Fruit fly (Drosophila melanogaster) whole organism, pupa: ENCODE data around the gene NaPi-III.

Experiments
- CG10348 ChIP-seq: fragments of 200-800 bp; sonication (Bioruptor generic); IDR thresholded peaks from 2 replicates; pipeline ENCODE4 v1.3.6; 2022; ENCODE audit warnings: missing biosample characterization, missing genetic modification characterization
- CG12605 ChIP-seq: fragments of 200-800 bp; sonication (Bioruptor generic); IDR thresholded peaks from 2 replicates; pipeline ENCODE4 v1.3.6; 2022; ENCODE audit warnings: missing biosample characterization, missing genetic modification characterization
- CG13204 ChIP-seq: fragments of 200-800 bp; sonication (Bioruptor generic); optimal IDR thresholded peaks from 2 replicates; lab custom pipeline; 2018; ENCODE audit warnings: missing biosample characterization, mild to moderate bottlenecking, missing genetic modification characterization, moderate library complexity
- CG14655 ChIP-seq: fragments of 200-800 bp; sonication (Bioruptor generic); optimal IDR thresholded peaks from 3 replicates; lab custom pipeline; 2017; ENCODE audit warnings: mild to moderate bottlenecking, missing biosample characterization, missing genetic modification reagents, missing genetic modification characterization
- CG15710 ChIP-seq: fragments of 200-800 bp; sonication (Bioruptor generic); optimal IDR thresholded peaks from 2 replicates; lab custom pipeline; 2018; ENCODE audit warnings: missing biosample characterization, mild to moderate bottlenecking, missing genetic modification characterization, moderate library complexity
- CG17806 ChIP-seq: fragments of 200-800 bp; sonication (Bioruptor generic); optimal IDR thresholded peaks from 2 replicates; lab custom pipeline; 2018; ENCODE audit warnings: missing biosample characterization, mild to moderate bottlenecking, missing genetic modification characterization, moderate library complexity
- CG32121 ChIP-seq: fragments of 200-800 bp; sonication (Bioruptor generic); IDR thresholded peaks from 2 replicates; pipeline ENCODE4 v1.3.6; 2022; ENCODE audit warnings: missing biosample characterization, missing genetic modification characterization
- CG34367 ChIP-seq: fragments of 200-800 bp; sonication (Bioruptor generic); optimal IDR thresholded peaks from 2 replicates; lab custom pipeline; 2018; ENCODE audit warnings: missing biosample characterization, mild to moderate bottlenecking, missing genetic modification characterization
- CG4496 ChIP-seq: fragments of 200-800 bp; sonication (Bioruptor generic); IDR thresholded peaks from 3 replicates; pipeline ENCODE4 v1.3.6; 2022; ENCODE audit warnings: missing biosample characterization, missing genetic modification characterization
- CG8159 ChIP-seq: fragments of 200-800 bp; sonication (Bioruptor generic); optimal IDR thresholded peaks from 3 replicates; lab custom pipeline; 2018; ENCODE audit warnings: missing biosample characterization, mild to moderate bottlenecking, missing genetic modification characterization, moderate library complexity
- CG8301 ChIP-seq: fragments of 200-800 bp; sonication (Bioruptor generic); optimal IDR thresholded peaks from 2 replicates; lab custom pipeline; 2018; ENCODE audit warnings: missing biosample characterization, mild to moderate bottlenecking, missing genetic modification characterization
- CG9948 ChIP-seq: fragments of 200-800 bp; sonication (Bioruptor generic); optimal IDR thresholded peaks from 2 replicates; lab custom pipeline; 2018; ENCODE audit warnings: missing biosample characterization, mild to moderate bottlenecking, missing genetic modification characterization, moderate library complexity
- D1 ChIP-seq: fragments of 200-800 bp; sonication (Bioruptor generic); optimal IDR thresholded peaks from 2 replicates; lab custom pipeline; 2018; ENCODE audit warnings: missing biosample characterization, mild to moderate bottlenecking, missing genetic modification characterization, moderate library complexity
- EcR ChIP-seq: fragments of 200-800 bp; sonication (Bioruptor generic); optimal IDR thresholded peaks from 3 replicates; lab custom pipeline; 2019; ENCODE audit warnings: missing biosample characterization, missing genetic modification characterization, mild to moderate bottlenecking, moderate library complexity, missing genetic modification reagents
- Ets98B ChIP-seq: fragments of 200-800 bp; sonication (Bioruptor generic); IDR thresholded peaks from 2 replicates; pipeline ENCODE4 v1.3.6; 2022; ENCODE audit warnings: missing biosample characterization, missing genetic modification characterization
- Pif1A ChIP-seq: fragments of 200-800 bp; sonication (Bioruptor generic); optimal IDR thresholded peaks from 3 replicates; lab custom pipeline; 2016; ENCODE audit warnings: missing biosample characterization, missing genetic modification characterization
- Pif1B ChIP-seq: fragments of 200-800 bp; sonication (Bioruptor generic); optimal IDR thresholded peaks from 3 replicates; lab custom pipeline; 2016; ENCODE audit warnings: missing biosample characterization, missing genetic modification characterization
- Snoo ChIP-seq: fragments of 200-800 bp; sonication (Bioruptor generic); optimal IDR thresholded peaks from 3 replicates; lab custom pipeline; 2017; ENCODE audit warnings: missing biosample characterization, mild to moderate bottlenecking, missing genetic modification characterization, inconsistent platforms
- fd96Ca ChIP-seq: fragments of 200-800 bp; sonication (Bioruptor generic); IDR thresholded peaks from 3 replicates; pipeline ENCODE4 v1.3.6; 2022; ENCODE audit warnings: missing biosample characterization, missing genetic modification characterization
- gl ChIP-seq: fragments of 200-800 bp; sonication (Bioruptor generic); optimal IDR thresholded peaks from 2 replicates; lab custom pipeline; 2018; ENCODE audit warnings: missing biosample characterization, mild to moderate bottlenecking, missing genetic modification characterization
- rn ChIP-seq: fragments of 200-800 bp; sonication (Bioruptor generic); IDR thresholded peaks from 2 replicates; pipeline ENCODE4 v1.3.6; 2022; ENCODE audit warnings: missing biosample characterization, missing genetic modification characterization

The NaPi-III gene

DNA sequence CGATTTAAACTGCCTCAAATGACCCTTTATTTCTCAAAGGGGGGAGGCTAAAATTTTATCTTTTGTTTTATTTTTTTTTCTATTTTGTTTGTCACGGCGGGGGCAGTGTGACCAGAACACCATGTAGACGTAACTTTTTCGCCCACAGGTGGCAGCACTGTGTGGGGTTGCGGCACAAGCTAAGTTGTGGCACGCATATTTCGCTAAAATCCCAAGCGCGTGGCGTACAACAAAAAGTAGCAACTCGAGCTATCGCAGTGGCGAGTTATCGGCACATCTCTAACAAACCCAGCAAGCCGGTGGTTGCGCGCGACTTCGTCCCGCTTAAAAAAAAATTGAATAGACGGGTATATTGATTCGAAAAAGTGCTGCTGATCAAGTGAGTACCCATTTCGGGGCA is at the start of gene NaPi-III, which contains the start of gene Ufd1:
NaPi-III (plus strand) TSS at position 261 of the 400 bp plus-strand sequence.
Ufd1 (minus strand) TSS at position 129 of the 400 bp plus-strand sequence.
- TF ChIP-seq Ets98B (GFP tag; lab: Robert Waterston, UW) (peak; percentile 76), D1 (tag; lab: Kevin White, UChicago) (no peak), Snoo (tag; lab: Kevin White, UChicago) (peak; percentile 43), gl (tag; lab: Kevin White, UChicago) (no peak), CG15710 (tag; lab: Kevin White, UChicago) (peak; percentile 31), CG32121 (GFP tag; lab: Robert Waterston, UW) (peak; percentile 69), Pif1A (GFP tag; lab: Kevin White, UChicago) (peak; percentile 1), CG4496 (peak; percentile 76), fd96Ca (GFP tag; lab: Robert Waterston, UW) (0 out of 3 replicates have a peak, but pooled peaks have one; percentile 24), rn (GFP tag; lab: Robert Waterston, UW) (0 out of 2 replicates have a peak, but pooled peaks have one; percentile 23)

dm6 chr3L:11074043-11074853 is 48.9 kb upstream of the NaPi-III start, which contains the start of the genes Pfdn2 and Noc1:
Gene Pfdn2 (minus strand): TSS chr3L:11074388.
Gene Noc1 (plus strand): TSS chr3L:11074769.
- TF ChIP-seq CG9948 (tag; lab: Kevin White, UChicago) = no peak
- TF ChIP-seq D1 (tag; lab: Kevin White, UChicago) = no peak
- no peak for TF ChIP-seq CG12605 (GFP tag; lab: Robert Waterston, UW)
- TF ChIP-seq CG34367 (tag; lab: Kevin White, UChicago) = no peak
- TF ChIP-seq Pif1A (GFP tag; lab: Kevin White, UChicago) = no peak
- no peak for TF ChIP-seq Snoo (tag; lab: Kevin White, UChicago)
- TF ChIP-seq CG13204 (GFP tag; lab: Kevin White, UChicago) = no peak
- no peak for TF ChIP-seq CG8159 (tag; lab: Kevin White, UChicago)
- no peak for TF ChIP-seq rn (GFP tag; lab: Robert Waterston, UW)
- no peak for TF ChIP-seq Pif1B
- TF ChIP-seq Ets98B (GFP tag; lab: Robert Waterston, UW) = 0 out of 2 replicates have a peak, but pooled peaks have one; percentile 25
- no peak for TF ChIP-seq fd96Ca (GFP tag; lab: Robert Waterston, UW)
- TF ChIP-seq CG17806 = peak; percentile 36
- TF ChIP-seq CG15710 (tag; lab: Kevin White, UChicago) = peak; percentile 23
- no peak for TF ChIP-seq CG32121 (GFP tag; lab: Robert Waterston, UW)
- TF ChIP-seq gl (tag; lab: Kevin White, UChicago) = no peak
- TF ChIP-seq CG4496 = no peak
- TF ChIP-seq CG10348 (GFP tag; lab: Robert Waterston, UW) = no peak
- TF ChIP-seq, all 21 proteins: peak for 3

DNA sequence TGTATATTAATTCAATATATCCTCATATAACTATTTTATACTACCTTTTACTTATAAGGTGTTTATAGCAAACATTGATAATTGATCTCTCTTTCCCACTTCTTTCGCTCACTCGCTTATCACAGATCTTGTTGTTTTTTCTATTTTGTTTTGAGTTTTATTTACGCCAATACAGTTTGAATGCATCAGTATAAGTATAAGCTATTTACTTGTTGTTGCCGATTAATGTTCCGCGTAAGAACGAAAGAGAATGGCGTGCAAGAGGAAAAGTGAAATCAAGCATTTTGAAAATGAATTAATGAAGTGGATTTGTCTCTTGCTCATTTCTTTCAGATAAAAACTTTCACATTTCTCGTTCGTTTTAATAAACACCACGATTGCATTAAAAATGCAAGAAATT is 39.5 kb upstream of the NaPi-III start:
- TF ChIP-seq Pif1B (no peak), CG32121 (GFP tag; lab: Robert Waterston, UW) (no peak), CG4496 (no peak), CG14655 (no peak), Ets98B (GFP tag; lab: Robert Waterston, UW) (peak; percentile 11; the same call in 1 of the 2 replicates), CG8301 (tag; lab: Kevin White, UChicago) (no peak), EcR (GFP tag; lab: Kevin White, UChicago) (peak; percentile 15), gl (tag; lab: Kevin White, UChicago) (no peak)
- TF ChIP-seq, all 21 proteins: peak for 2

- TF ChIP-seq CG17806 = peak; percentile 98
- TF ChIP-seq CG4496 = peak; percentile 99
- peak; percentile 93 for TF ChIP-seq gl (tag; lab: Kevin White, UChicago)
- TF ChIP-seq CG32121 (GFP tag; lab: Robert Waterston, UW) = peak; percentile 99
- TF ChIP-seq CG10348 (GFP tag; lab: Robert Waterston, UW) = peak; percentile 94
- TF ChIP-seq EcR (GFP tag; lab: Kevin White, UChicago) = peak; percentile 74
- peak; percentile 96 for TF ChIP-seq Pif1B
- TF ChIP-seq CG12605 (GFP tag; lab: Robert Waterston, UW) = peak; percentile 99
- TF ChIP-seq CG13204 (GFP tag; lab: Kevin White, UChicago) = peak; percentile 93
- peak; percentile 84 for TF ChIP-seq Snoo (tag; lab: Kevin White, UChicago)
- peak; percentile 98 for TF ChIP-seq CG34367 (tag; lab: Kevin White, UChicago)
- peak; percentile 99 for TF ChIP-seq Ets98B (GFP tag; lab: Robert Waterston, UW)
- peak; percentile 98 for TF ChIP-seq rn (GFP tag; lab: Robert Waterston, UW)
- TF ChIP-seq CG15710 (tag; lab: Kevin White, UChicago) = peak; percentile 98
- peak; percentile 95 for TF ChIP-seq D1 (tag; lab: Kevin White, UChicago)
- peak; percentile 98 for TF ChIP-seq Pif1A (GFP tag; lab: Kevin White, UChicago)
- peak; percentile 98 for TF ChIP-seq CG9948 (tag; lab: Kevin White, UChicago)
- TF ChIP-seq CG8301 (tag; lab: Kevin White, UChicago) = peak; percentile 99
- peak; percentile 97 for TF ChIP-seq CG8159 (tag; lab: Kevin White, UChicago)
- TF ChIP-seq CG14655 = peak; percentile 99
- peak; percentile 96 for TF ChIP-seq fd96Ca (GFP tag; lab: Robert Waterston, UW)
Observed at dm6 chr3L:11084557-11085231, 38.5 kb upstream of the NaPi-III start.

DNA sequence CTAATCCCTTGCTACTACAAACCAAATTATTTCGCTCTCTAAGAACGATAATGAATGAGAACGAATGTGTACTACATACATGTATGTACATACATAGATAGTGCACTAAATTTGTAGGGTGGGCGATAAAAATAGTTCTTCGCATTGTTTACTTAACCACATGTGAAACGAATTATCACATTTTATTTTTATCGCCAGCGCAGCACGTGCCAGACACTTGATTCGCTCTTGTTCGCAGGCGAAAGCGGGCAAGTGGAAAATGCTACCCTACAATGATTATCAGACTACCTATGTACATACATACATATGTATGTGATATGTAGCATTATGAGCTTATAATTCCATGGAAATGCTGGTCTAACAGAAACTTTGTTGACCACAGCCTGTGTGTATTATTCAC is 37.3 kb upstream of the NaPi-III start:
- no peak for TF ChIP-seq EcR (GFP tag; lab: Kevin White, UChicago)
- no peak for TF ChIP-seq Pif1A (GFP tag; lab: Kevin White, UChicago)
- TF ChIP-seq CG17806 = no peak
- no peak for TF ChIP-seq Snoo (tag; lab: Kevin White, UChicago)
- no peak for TF ChIP-seq Pif1B
- no peak for TF ChIP-seq CG32121 (GFP tag; lab: Robert Waterston, UW)
- TF ChIP-seq Ets98B (GFP tag; lab: Robert Waterston, UW) = no peak
- no peak for TF ChIP-seq CG8301 (tag; lab: Kevin White, UChicago)
- no peak for TF ChIP-seq CG8159 (tag; lab: Kevin White, UChicago)
- TF ChIP-seq CG34367 (tag; lab: Kevin White, UChicago) = no peak
- no peak for TF ChIP-seq rn (GFP tag; lab: Robert Waterston, UW)
- no peak for TF ChIP-seq fd96Ca (GFP tag; lab: Robert Waterston, UW)
- TF ChIP-seq CG12605 (GFP tag; lab: Robert Waterston, UW) = no peak
- TF ChIP-seq CG10348 (GFP tag; lab: Robert Waterston, UW) = no peak
- TF ChIP-seq CG4496 = no peak
